Fruit fly (Drosophila melanogaster) whole organism, embryonic: ENCODE data around the gene foxo.

Source experiments
- Aef1 ChIP-seq: fragments of 200-800 bp; sonication (Bioruptor generic); IDR thresholded peaks from 3 replicates; pipeline ENCODE4 v1.3.6; 2022; ENCODE audit warnings: missing biosample characterization, missing genetic modification characterization
- Antp ChIP-seq: fragments of 200-800 bp; sonication (Bioruptor generic); optimal IDR thresholded peaks from 3 replicates; lab custom pipeline; 2016; ENCODE audit warnings: missing biosample characterization, missing genetic modification characterization
- Asciz ChIP-seq: fragments of 200-800 bp; sonication (Bioruptor generic); optimal IDR thresholded peaks from 2 replicates; lab custom pipeline; 2017; ENCODE audit warnings: missing biosample characterization, mild to moderate bottlenecking, missing genetic modification characterization, missing genetic modification reagents
- CG10274 ChIP-seq: fragments of 200-800 bp; sonication (Bioruptor generic); optimal IDR thresholded peaks from 3 replicates; lab custom pipeline; 2017; ENCODE audit warnings: missing biosample characterization, mild to moderate bottlenecking, missing genetic modification characterization
- CG10959 ChIP-seq: fragments of 200-800 bp; sonication (Bioruptor generic); IDR thresholded peaks from 2 replicates; pipeline ENCODE4 v1.3.6; 2022; ENCODE audit warnings: missing biosample characterization, missing genetic modification characterization
- CG11093 ChIP-seq: fragments of 200-800 bp; sonication (Bioruptor generic); IDR thresholded peaks from 3 replicates; pipeline ENCODE4 v1.3.6; 2022; ENCODE audit warnings: missing biosample characterization, missing genetic modification characterization
- CG11723 ChIP-seq: fragments of 200-800 bp; sonication (Bioruptor generic); optimal IDR thresholded peaks from 2 replicates; lab custom pipeline; 2017; ENCODE audit warnings: missing biosample characterization, mild to moderate bottlenecking, missing genetic modification characterization
- CG12236 ChIP-seq: fragments of 200-800 bp; sonication (Bioruptor generic); optimal IDR thresholded peaks from 2 replicates; lab custom pipeline; 2016; ENCODE audit warnings: missing biosample characterization, missing genetic modification characterization
- CG13624 ChIP-seq: fragments of 200-800 bp; sonication (Bioruptor generic); optimal IDR thresholded peaks from 2 replicates; lab custom pipeline; 2016; ENCODE audit warnings: missing biosample characterization, missing genetic modification characterization
- CG14667 ChIP-seq: fragments of 200-800 bp; sonication (Bioruptor generic); IDR thresholded peaks from 2 replicates; pipeline ENCODE4 v1.3.6; 2022; ENCODE audit warnings: missing biosample characterization, missing genetic modification characterization
- CG15601 ChIP-seq: fragments of 200-800 bp; sonication (Bioruptor generic); optimal IDR thresholded peaks from 3 replicates; lab custom pipeline; 2019; ENCODE audit warnings: missing biosample characterization, mild to moderate bottlenecking, missing genetic modification characterization, moderate library complexity
- CG15696 ChIP-seq: fragments of 200-800 bp; sonication (Bioruptor generic); optimal IDR thresholded peaks from 2 replicates; lab custom pipeline; 2019; ENCODE audit warnings: missing biosample characterization, mild to moderate bottlenecking, missing genetic modification characterization, moderate library complexity
- CG16779 ChIP-seq: fragments of 200-800 bp; sonication (Bioruptor generic); IDR thresholded peaks from 2 replicates; pipeline ENCODE4 v1.3.6; 2022; ENCODE audit warnings: missing biosample characterization, missing genetic modification characterization
- CG1792 ChIP-seq: fragments of 200-800 bp; sonication (Bioruptor generic); optimal IDR thresholded peaks from 2 replicates; lab custom pipeline; 2016; ENCODE audit warnings: missing biosample characterization, missing genetic modification characterization
- CG18262 ChIP-seq: fragments of 200-800 bp; optimal IDR thresholded peaks from 3 replicates; lab custom pipeline; 2019; ENCODE audit warnings: missing biosample characterization, mild to moderate bottlenecking, missing genetic modification characterization, moderate library complexity
- CG30431 ChIP-seq: fragments of 200-800 bp; sonication (Bioruptor generic); optimal IDR thresholded peaks from 2 replicates; lab custom pipeline; 2017; ENCODE audit warnings: missing biosample characterization, missing genetic modification characterization
- CG31224 ChIP-seq: fragments of 200-800 bp; sonication (Bioruptor generic); IDR thresholded peaks from 2 replicates; pipeline ENCODE4 v1.3.6; 2022; ENCODE audit warnings: missing biosample characterization, missing genetic modification characterization
- CG3726 ChIP-seq: fragments of 200-800 bp; sonication (Bioruptor generic); IDR thresholded peaks from 3 replicates; pipeline ENCODE4, ENCODE4 v1.3.6; 2022; ENCODE audit warnings: missing biosample characterization, missing genetic modification characterization
- CG4820 ChIP-seq: fragments of 200-800 bp; sonication (Bioruptor generic); optimal IDR thresholded peaks from 3 replicates; lab custom pipeline; 2016; ENCODE audit warnings: missing biosample characterization, missing genetic modification characterization
- CG4854 ChIP-seq: fragments of 200-800 bp; sonication (Bioruptor generic); optimal IDR thresholded peaks from 2 replicates; lab custom pipeline; 2016; ENCODE audit warnings: missing biosample characterization, missing genetic modification characterization, inconsistent platforms
- CG5245 ChIP-seq: fragments of 200-800 bp; sonication (Bioruptor generic); optimal IDR thresholded peaks from 3 replicates; lab custom pipeline; 2016; ENCODE audit warnings: missing biosample characterization, missing genetic modification characterization
- CG6272 ChIP-seq: fragments of 200-800 bp; sonication (Bioruptor generic); IDR thresholded peaks from 2 replicates; pipeline ENCODE4 v1.3.6; 2022; ENCODE audit warnings: missing biosample characterization, missing genetic modification characterization
- CG6654 ChIP-seq: fragments of 200-800 bp; sonication (Bioruptor generic); optimal IDR thresholded peaks from 2 replicates; lab custom pipeline; 2017; ENCODE audit warnings: missing biosample characterization, mild to moderate bottlenecking, missing genetic modification characterization
- CG7928 ChIP-seq: fragments of 200-800 bp; sonication (Bioruptor generic); optimal IDR thresholded peaks from 2 replicates; lab custom pipeline; 2017; ENCODE audit warnings: missing biosample characterization, mild to moderate bottlenecking, missing genetic modification characterization
- D19A ChIP-seq: fragments of 200-800 bp; optimal IDR thresholded peaks from 3 replicates; lab custom pipeline; 2019; ENCODE audit warnings: missing biosample characterization, mild to moderate bottlenecking, missing genetic modification characterization, moderate library complexity
- Gug ChIP-seq: fragments of 200-800 bp; sonication (Bioruptor generic); IDR thresholded peaks from 4 replicates; pipeline ENCODE4 v1.3.6; 2022; ENCODE audit warnings: missing biosample characterization, missing genetic modification characterization
- Jarid2 ChIP-seq: fragments of 200-800 bp; sonication (Bioruptor generic); optimal IDR thresholded peaks from 3 replicates; lab custom pipeline; 2017; ENCODE audit warnings: mild to moderate bottlenecking, missing biosample characterization, missing genetic modification reagents, missing genetic modification characterization
- Max ChIP-seq: fragments of 200-800 bp; sonication (Bioruptor generic); optimal IDR thresholded peaks from 2 replicates; lab custom pipeline; 2016; ENCODE audit warnings: missing biosample characterization, mild to moderate bottlenecking, missing genetic modification characterization
- NC2α ChIP-seq: fragments of 200-800 bp; sonication (Bioruptor generic); optimal IDR thresholded peaks from 2 replicates; lab custom pipeline; 2016; ENCODE audit warnings: missing biosample characterization, missing genetic modification characterization
- Oli ChIP-seq: fragments of 200-800 bp; sonication (Bioruptor generic); optimal IDR thresholded peaks from 2 replicates; lab custom pipeline; 2018; ENCODE audit warnings: missing biosample characterization, mild to moderate bottlenecking, missing genetic modification characterization, moderate library complexity
- Optix ChIP-seq: fragments of 200-800 bp; sonication (Bioruptor generic); IDR thresholded peaks from 3 replicates; pipeline ENCODE4 v1.3.6; 2022; ENCODE audit warnings: missing biosample characterization, missing genetic modification characterization
- PHDP ChIP-seq: fragments of 200-800 bp; sonication (Bioruptor generic); optimal IDR thresholded peaks from 3 replicates; lab custom pipeline; 2018; ENCODE audit warnings: missing biosample characterization, mild to moderate bottlenecking, missing genetic modification characterization, moderate library complexity
- Poxn ChIP-seq: fragments of 200-800 bp; sonication (Bioruptor generic); IDR thresholded peaks from 2 replicates; pipeline ENCODE4 v1.3.6; 2022; ENCODE audit warnings: missing biosample characterization, missing genetic modification characterization
- Tbp ChIP-seq: fragments of >200 bp; optimal IDR thresholded peaks from 2 replicates; lab custom pipeline; 2018; ENCODE audit warnings: missing biosample characterization, missing genetic modification characterization
- ab ChIP-seq: fragments of 200-800 bp; sonication (Bioruptor generic); optimal IDR thresholded peaks from 2 replicates; lab custom pipeline; 2016; ENCODE audit warnings: missing biosample characterization, missing genetic modification characterization
- amos ChIP-seq: fragments of 200-800 bp; sonication (Bioruptor generic); IDR thresholded peaks from 2 replicates; pipeline ENCODE4 v1.3.6; 2022; ENCODE audit warnings: missing biosample characterization, missing genetic modification characterization; ENCODE audit not compliant: partially characterized antibody
- aop ChIP-seq: fragments of 200-800 bp; sonication (Bioruptor generic); IDR thresholded peaks from 2 replicates; pipeline ENCODE4 v1.3.6; 2022; ENCODE audit warnings: missing biosample characterization, missing genetic modification characterization
- cad ChIP-seq: fragments of >200 bp; optimal IDR thresholded peaks from 2 replicates; lab custom pipeline; 2017; ENCODE audit warnings: missing biosample characterization, missing genetic modification characterization
- danr ChIP-seq: fragments of 200-800 bp; sonication (Bioruptor generic); IDR thresholded peaks from 2 replicates; pipeline ENCODE4 v1.3.6; 2022; ENCODE audit warnings: missing biosample characterization, missing genetic modification characterization
- en ChIP-seq: fragments of 200-800 bp; sonication (Bioruptor generic); optimal IDR thresholded peaks from 2 replicates; lab custom pipeline; 2016; ENCODE audit warnings: missing biosample characterization, missing genetic modification characterization
- ewg ChIP-seq: fragments of 200-800 bp; sonication (Bioruptor generic); optimal IDR thresholded peaks from 3 replicates; lab custom pipeline; 2017; ENCODE audit warnings: mild to moderate bottlenecking, missing biosample characterization, missing genetic modification reagents, missing genetic modification characterization
- fd102C ChIP-seq: fragments of 200-800 bp; sonication (Bioruptor generic); optimal IDR thresholded peaks from 2 replicates; lab custom pipeline; 2018; ENCODE audit warnings: missing biosample characterization, mild to moderate bottlenecking, missing genetic modification characterization, moderate library complexity
- fd96Cb ChIP-seq: fragments of 200-800 bp; sonication (Bioruptor generic); optimal IDR thresholded peaks from 2 replicates; lab custom pipeline; 2018; ENCODE audit warnings: missing biosample characterization, mild to moderate bottlenecking, missing genetic modification characterization, moderate library complexity
- jing ChIP-seq: fragments of 200-800 bp; sonication (Bioruptor generic); optimal IDR thresholded peaks from 2 replicates; lab custom pipeline; 2018; ENCODE audit warnings: missing biosample characterization, mild to moderate bottlenecking, missing genetic modification characterization
- kni ChIP-seq: fragments of 200-800 bp; sonication (Bioruptor generic); optimal IDR thresholded peaks from 3 replicates; lab custom pipeline; 2017; ENCODE audit warnings: mild to moderate bottlenecking, missing biosample characterization, missing genetic modification reagents, missing genetic modification characterization
- mld ChIP-seq: fragments of 200-800 bp; sonication (Bioruptor generic); IDR thresholded peaks from 3 replicates; pipeline ENCODE4 v1.3.6; 2022; ENCODE audit warnings: missing biosample characterization, missing genetic modification characterization; ENCODE audit not compliant: partially characterized antibody
- otp ChIP-seq: fragments of 200-800 bp; sonication (Bioruptor generic); IDR thresholded peaks from 3 replicates; pipeline ENCODE4, ENCODE4 v1.3.6; 2022; ENCODE audit warnings: missing biosample characterization, missing genetic modification characterization
- ro ChIP-seq: fragments of 200-800 bp; sonication (Bioruptor generic); IDR thresholded peaks from 2 replicates; pipeline ENCODE4 v1.3.6; 2022; ENCODE audit warnings: missing biosample characterization, missing genetic modification characterization
- salm ChIP-seq: fragments of 200-800 bp; sonication (Bioruptor generic); optimal IDR thresholded peaks from 2 replicates; lab custom pipeline; 2018; ENCODE audit warnings: missing biosample characterization, mild to moderate bottlenecking, missing genetic modification characterization
- sisA ChIP-seq: fragments of 200-800 bp; sonication (Bioruptor generic); IDR thresholded peaks from 2 replicates; pipeline ENCODE4 v1.3.6; 2022; ENCODE audit warnings: missing biosample characterization, missing genetic modification characterization

The foxo gene

dm6 chr3R:14012478-14013146 lies 44.1 kb upstream of the foxo start (continued):
- TF ChIP-seq CG30431 (peak; percentile 73), CG6272 (GFP tag; lab: Robert Waterston, UW) (peak; percentile 89), Optix (peak; percentile 93), CG12236 (GFP tag; lab: Kevin White, UChicago) (peak; percentile 64), amos (GFP tag; lab: Robert Waterston, UW) (no peak; the same call in 1 of the 2 replicates), Aef1 (peak; percentile 94), ewg (GFP tag; lab: Kevin White, UChicago) (peak; percentile 63), otp (GFP tag; lab: Robert Waterston, UW) (peak; percentile 96), CG4820 (GFP tag; lab: Kevin White, UChicago) (peak; percentile 97), Asciz (GFP tag; lab: Kevin White, UChicago) (peak; percentile 90), CG5245 (peak; percentile 93), CG15601 (peak; percentile 33), CG18262 (tag; lab: Kevin White, UChicago) (peak; percentile 94), CG11723 (GFP tag; lab: Kevin White, UChicago) (peak; percentile 42), Gug (GFP tag; lab: Robert Waterston, UW) (peak; percentile 94), Oli (tag; lab: Kevin White, UChicago) (peak; percentile 90), CG10274 (GFP tag; lab: Kevin White, UChicago) (peak; percentile 79), Max (GFP tag; lab: Kevin White, UChicago) (peak; percentile 93), CG3726 (GFP tag; lab: Robert Waterston, UW) (peak; percentile 94), Jarid2 (GFP tag; lab: Kevin White, UChicago) (peak; percentile 78), Tbp (GFP tag; lab: Kevin White, UChicago) (no peak), cad (no peak), CG14667 (GFP tag; lab: Robert Waterston, UW) (peak; percentile 96), Poxn (GFP tag; lab: Robert Waterston, UW) (0 out of 2 replicates have a peak, but pooled peaks have one; percentile 7), CG11093 (GFP tag; lab: Robert Waterston, UW) (peak; percentile 93), sisA (GFP tag; lab: Robert Waterston, UW) (peak; percentile 96), CG15696 (tag; lab: Kevin White, UChicago) (peak; percentile 85), NC2α (GFP tag; lab: Kevin White, UChicago) (no peak), kni (peak; percentile 72), CG4854 (peak; percentile 88), ro (GFP tag; lab: Robert Waterston, UW) (peak; percentile 88), CG31224 (GFP tag; lab: Robert Waterston, UW) (peak; percentile 87), ab (GFP tag; lab: Kevin White, UChicago) (peak; percentile 50), CG13624 (peak; percentile 92), CG10959 (GFP tag; lab: Robert Waterston, UW) (peak; percentile 97), mld (no peak), en (GFP tag; lab: Kevin White, UChicago) (peak; percentile 68), fd102C (no peak), Antp (GFP tag; lab: Kevin White, UChicago) (peak; percentile 87), CG16779 (peak; percentile 91), fd96Cb (tag; lab: Kevin White, UChicago) (peak; percentile 95), D19A (tag; lab: Kevin White, UChicago) (peak; percentile 89), danr (peak; percentile 89), PHDP (tag; lab: Kevin White, UChicago) (peak; percentile 81), salm (tag; lab: Kevin White, UChicago) (peak; percentile 53), aop (GFP tag; lab: Robert Waterston, UW) (peak; percentile 71), CG6654 (GFP tag; lab: Kevin White, UChicago) (peak; percentile 82), jing (GFP tag; lab: Kevin White, UChicago) (peak; percentile 70), CG7928 (GFP tag; lab: Kevin White, UChicago) (peak; percentile 54), CG1792 (GFP tag; lab: Kevin White, UChicago) (peak; percentile 93)
